Fruit fly (Drosophila melanogaster) S2 (cell line): ENCODE data around the gene eIF4A.

ENCODE experiments used
- CG8478 ChIP-seq: fragments of >200 bp; optimal IDR thresholded peaks from 2 replicates; lab custom pipeline; 2018
- CTCF ChIP-seq, 2 experiments: fragments of >200 bp; optimal IDR thresholded peaks; 2 replicates each; lab custom pipeline; 2018

DNA sequence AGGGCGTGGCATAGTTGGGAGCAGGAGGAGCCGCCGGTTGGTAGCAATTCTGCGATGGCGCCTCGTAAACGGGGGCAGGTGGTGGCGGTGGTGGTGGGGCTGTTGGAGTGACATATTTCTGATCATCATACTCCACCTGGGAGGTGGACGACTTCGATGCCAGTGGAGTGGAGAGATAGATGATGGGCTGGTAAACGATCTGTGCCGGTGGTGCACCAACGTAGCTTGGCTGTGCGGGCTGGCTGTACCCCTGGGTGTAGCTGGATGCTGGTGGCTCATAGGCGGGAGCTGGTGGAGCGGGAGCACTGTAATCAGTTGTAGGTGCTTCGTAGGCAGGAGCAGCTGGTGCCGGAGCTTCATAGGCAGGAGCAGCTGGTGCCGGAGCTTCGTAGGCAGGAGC, 18.3 kb upstream of the eIF4A start:
- TF ChIP-seq CG8478 (lab: Kevin White, UChicago) (no peak), CTCF (optimal IDR thresholded peaks at IDR 0.05; lab: Kevin White, UChicago) (no peak)
